Worm (Caenorhabditis elegans) whole organism, late embryonic: ENCODE measurements around the gene nova-1.
"Not testable (repeated sequence)": the region's sequence is repeated elsewhere in the genome, so short reads cannot be mapped to it uniquely, and the experiment has no call there.

Experiments used
- C08G9.2 ChIP-seq: sonication (generic microtip); optimal IDR thresholded peaks from 2 replicates; lab custom pipeline; 2016; ENCODE audit warnings: mild to moderate bottlenecking, missing genetic modification characterization, moderate library complexity, missing compliant biosample characterization
- C38D4.7 ChIP-seq: fragments of 200-800 bp; sonication (Bioruptor generic); optimal IDR thresholded peaks from 2 replicates; lab custom pipeline; 2018; ENCODE audit warnings: mild to moderate bottlenecking, missing genetic modification characterization, moderate library complexity, missing compliant biosample characterization
- K09A11.1 ChIP-seq: sonication (generic microtip); optimal IDR thresholded peaks from 2 replicates; lab custom pipeline; 2017; ENCODE audit warnings: antibody characterized with exemption, mild to moderate bottlenecking, missing genetic modification characterization, missing compliant biosample characterization; ENCODE audit not compliant: insufficient read depth
- T23F11.4 ChIP-seq: fragments of 200-800 bp; sonication (Bioruptor generic); optimal IDR thresholded peaks from 2 replicates; lab custom pipeline; 2018; ENCODE audit warnings: mild to moderate bottlenecking, missing genetic modification characterization, missing compliant biosample characterization
- ceh-18 ChIP-seq: sonication (generic microtip); optimal IDR thresholded peaks from 2 replicates; lab custom pipeline; 2016; ENCODE audit warnings: missing genetic modification characterization, missing compliant biosample characterization
- ceh-24 ChIP-seq: sonication (generic microtip); optimal IDR thresholded peaks from 2 replicates; lab custom pipeline; 2016; ENCODE audit warnings: mild to moderate bottlenecking, missing genetic modification characterization, missing compliant biosample characterization
- ceh-30 ChIP-seq: fragments of 150-350 bp; optimal IDR thresholded peaks from 2 replicates; lab custom pipeline; 2014; ENCODE audit warnings: missing biosample characterization, missing genetic modification characterization
- ceh-31 ChIP-seq: sonication (generic microtip); optimal IDR thresholded peaks from 2 replicates; lab custom pipeline; 2016; ENCODE audit warnings: missing genetic modification characterization, missing compliant biosample characterization
- ceh-34 ChIP-seq: sonication (generic microtip); optimal IDR thresholded peaks from 2 replicates; lab custom pipeline; 2016; ENCODE audit warnings: mild to moderate bottlenecking, missing genetic modification characterization, missing compliant biosample characterization
- ceh-48 ChIP-seq: sonication (generic microtip); optimal IDR thresholded peaks from 2 replicates; lab custom pipeline; 2016; ENCODE audit warnings: missing genetic modification characterization, inconsistent platforms, missing compliant biosample characterization
- che-1 ChIP-seq: sonication (generic microtip); optimal IDR thresholded peaks from 2 replicates; lab custom pipeline; 2016; ENCODE audit warnings: mild to moderate bottlenecking, missing genetic modification characterization, missing compliant biosample characterization
- dve-1 ChIP-seq: sonication (generic microtip); optimal IDR thresholded peaks from 2 replicates; lab custom pipeline; 2017; ENCODE audit warnings: antibody characterized with exemption, mild to moderate bottlenecking, missing genetic modification characterization, missing compliant biosample characterization
- elt-2 ChIP-seq: sonication (generic microtip); optimal IDR thresholded peaks from 2 replicates; lab custom pipeline; 2016; ENCODE audit warnings: missing genetic modification reagents, missing genetic modification characterization, missing compliant biosample characterization
- elt-4 ChIP-seq: sonication (generic microtip); optimal IDR thresholded peaks from 2 replicates; lab custom pipeline; 2016; ENCODE audit warnings: missing genetic modification characterization, missing compliant biosample characterization
- ets-4 ChIP-seq: sonication (generic microtip); optimal IDR thresholded peaks from 2 replicates; lab custom pipeline; 2016; ENCODE audit warnings: missing genetic modification characterization, missing compliant biosample characterization
- eyg-1 ChIP-seq: sonication (generic microtip); optimal IDR thresholded peaks from 2 replicates; lab custom pipeline; 2016; ENCODE audit warnings: missing genotype, missing genetic modification characterization, missing compliant biosample characterization
- fax-1 ChIP-seq: sonication (generic microtip); optimal IDR thresholded peaks from 2 replicates; lab custom pipeline; 2016; ENCODE audit warnings: missing genotype, missing genetic modification characterization, missing compliant biosample characterization
- hlh-13 ChIP-seq: fragments of 200-800 bp; sonication (Bioruptor generic); optimal IDR thresholded peaks from 2 replicates; lab custom pipeline; 2018; ENCODE audit warnings: mild to moderate bottlenecking, missing genetic modification characterization, missing compliant biosample characterization
- hlh-30 ChIP-seq: sonication (generic microtip); optimal IDR thresholded peaks from 2 replicates; lab custom pipeline; 2017; ENCODE audit warnings: antibody characterized with exemption, missing genetic modification characterization, missing compliant biosample characterization; ENCODE audit not compliant: insufficient read depth
- hlh-6 ChIP-seq: sonication (generic microtip); optimal IDR thresholded peaks from 2 replicates; lab custom pipeline; 2016; ENCODE audit warnings: missing genotype, missing genetic modification characterization, missing compliant biosample characterization
- lim-6 ChIP-seq: sonication (generic microtip); optimal IDR thresholded peaks from 2 replicates; lab custom pipeline; 2016; ENCODE audit warnings: missing genetic modification characterization, missing compliant biosample characterization
- madf-2 ChIP-seq: sonication (generic microtip); optimal IDR thresholded peaks from 2 replicates; lab custom pipeline; 2017; ENCODE audit warnings: missing genetic modification characterization, missing compliant biosample characterization
- nfya-1 ChIP-seq: sonication (generic microtip); optimal IDR thresholded peaks from 2 replicates; lab custom pipeline; 2017; ENCODE audit warnings: missing genetic modification characterization, mild to moderate bottlenecking, missing compliant biosample characterization, antibody characterized with exemption, moderate library complexity
- nhr-232 ChIP-seq: sonication (generic microtip); optimal IDR thresholded peaks from 2 replicates; lab custom pipeline; 2016; ENCODE audit warnings: missing genetic modification characterization, missing compliant biosample characterization
- npax-4 ChIP-seq: sonication (generic microtip); optimal IDR thresholded peaks from 2 replicates; lab custom pipeline; 2016; ENCODE audit warnings: missing genetic modification characterization, missing compliant biosample characterization
- odd-2 ChIP-seq: sonication (generic microtip); optimal IDR thresholded peaks from 2 replicates; lab custom pipeline; 2017; ENCODE audit warnings: antibody characterized with exemption, mild to moderate bottlenecking, missing genetic modification characterization, missing compliant biosample characterization
- pha-2 ChIP-seq: sonication (generic microtip); optimal IDR thresholded peaks from 2 replicates; lab custom pipeline; 2017; ENCODE audit warnings: mild to moderate bottlenecking, missing genetic modification characterization, missing compliant biosample characterization
- ref-2 ChIP-seq: sonication (generic microtip); optimal IDR thresholded peaks from 2 replicates; lab custom pipeline; 2016; ENCODE audit warnings: missing genetic modification characterization, missing compliant biosample characterization
- rnt-1 ChIP-seq: sonication (generic microtip); optimal IDR thresholded peaks from 2 replicates; lab custom pipeline; 2016; ENCODE audit warnings: missing genetic modification characterization, missing compliant biosample characterization
- sdc-2 ChIP-seq: sonication (generic microtip); optimal IDR thresholded peaks from 2 replicates; lab custom pipeline; 2016; ENCODE audit warnings: missing genotype, missing genetic modification characterization, missing compliant biosample characterization
- sox-4 ChIP-seq: sonication (generic microtip); optimal IDR thresholded peaks from 2 replicates; lab custom pipeline; 2017; ENCODE audit warnings: mild to moderate bottlenecking, missing genetic modification characterization, inconsistent platforms, missing compliant biosample characterization
- tbx-2 ChIP-seq: sonication (generic microtip); optimal IDR thresholded peaks from 2 replicates; lab custom pipeline; 2016; ENCODE audit warnings: missing genetic modification characterization, missing compliant biosample characterization
- ttx-3 ChIP-seq: sonication (generic microtip); optimal IDR thresholded peaks from 2 replicates; lab custom pipeline; 2016; ENCODE audit warnings: missing genetic modification reagents, missing genetic modification characterization, missing compliant biosample characterization
- unc-42 ChIP-seq: sonication (generic microtip); optimal IDR thresholded peaks from 2 replicates; lab custom pipeline; 2016; ENCODE audit warnings: missing genotype, missing genetic modification characterization, missing compliant biosample characterization
- unc-55 ChIP-seq: sonication (generic microtip); optimal IDR thresholded peaks from 2 replicates; lab custom pipeline; 2017; ENCODE audit warnings: missing biosample characterization, missing genetic modification reagents, missing genetic modification characterization
- zip-5 ChIP-seq: sonication (generic microtip); optimal IDR thresholded peaks from 2 replicates; lab custom pipeline; 2016; ENCODE audit warnings: missing genetic modification characterization, missing compliant biosample characterization

nova-1 gene

DNA sequence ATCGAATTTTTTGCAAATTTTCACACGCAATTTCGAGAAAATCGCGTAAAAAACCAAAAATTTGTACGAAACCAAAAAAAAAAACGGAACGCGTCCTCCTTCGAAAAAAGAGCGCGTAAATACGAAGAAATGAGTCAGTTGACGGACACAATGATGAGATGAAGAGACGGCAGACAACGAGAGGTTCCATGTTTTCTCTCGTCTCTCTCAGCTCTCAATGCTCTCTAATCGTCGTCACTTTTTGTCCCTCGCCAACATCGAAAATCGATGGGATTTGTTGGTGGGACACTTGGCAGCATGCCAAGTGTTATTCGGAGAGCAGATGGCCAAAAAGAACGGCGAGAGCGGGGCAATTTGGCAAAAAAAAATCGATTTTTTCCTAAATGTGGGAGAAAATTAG lies 2.6 kb downstream of the nova-1 start:
- TF ChIP-seq unc-55 (GFP tag; lab: Kevin White, UChicago) (peak; percentile 68), dve-1 (peak; percentile 21), ceh-30 (tag; lab: Kevin White, UChicago) (peak; percentile 75), ceh-24 (tag; lab: Kevin White, UChicago) (no peak), ceh-48 (tag; lab: Kevin White, UChicago) (peak; percentile 100), zip-5 (tag; lab: Kevin White, UChicago) (no peak), ref-2 (tag; lab: Kevin White, UChicago) (no peak), ceh-18 (tag; lab: Kevin White, UChicago) (peak; percentile 24), npax-4 (tag; lab: Kevin White, UChicago) (no peak), tbx-2 (tag; lab: Kevin White, UChicago) (peak; percentile 45), nfya-1 (tag; lab: Kevin White, UChicago) (peak; percentile 70), ttx-3 (tag; lab: Kevin White, UChicago) (no peak), unc-42 (tag; lab: Kevin White, UChicago) (peak; percentile 38), odd-2 (tag; lab: Kevin White, UChicago) (no peak), hlh-30 (peak; percentile 74), ceh-34 (tag; lab: Kevin White, UChicago) (peak; percentile 39), ceh-31 (peak; percentile 76), sdc-2 (tag; lab: Kevin White, UChicago) (no peak), fax-1 (tag; lab: Kevin White, UChicago) (no peak), ets-4 (tag; lab: Kevin White, UChicago) (no peak), sox-4 (tag; lab: Kevin White, UChicago) (no peak), K09A11.1 (tag; lab: Kevin White, UChicago) (no peak), che-1 (tag; lab: Kevin White, UChicago) (no peak)

DNA sequence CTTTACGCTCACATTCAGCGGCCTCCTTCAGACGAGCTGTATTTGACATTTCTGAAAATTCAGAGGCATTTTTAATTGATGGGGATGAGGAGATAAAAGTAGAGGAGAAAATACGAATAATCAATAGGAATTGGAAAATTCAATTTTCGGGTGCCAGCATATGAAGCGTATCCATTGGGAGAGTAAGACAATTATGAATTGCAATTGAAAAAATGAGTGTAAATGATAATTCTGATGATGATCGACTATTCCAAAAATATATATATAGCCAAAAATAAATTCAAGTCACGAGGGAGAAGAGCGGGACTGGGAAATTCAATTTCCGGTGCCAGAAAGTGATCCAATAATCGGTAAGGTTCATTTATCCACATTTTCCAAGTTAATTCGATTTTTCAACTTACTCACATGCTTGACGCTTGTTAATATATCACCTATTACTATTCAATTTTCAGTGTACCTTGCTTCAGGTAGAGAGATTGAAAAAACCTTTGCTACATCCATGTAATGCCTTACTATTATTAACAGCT lies 15.4 kb downstream of the nova-1 start, which contains the start of gene Y59A8B.8:
TSS of gene Y59A8B.8 (minus strand) at position 51 of the 527 bp plus-strand sequence.
- no peak for TF ChIP-seq fax-1 (tag; lab: Kevin White, UChicago)
- peak; percentile 49 for TF ChIP-seq unc-42 (tag; lab: Kevin White, UChicago)
- TF ChIP-seq, all 69 proteins: peak for 1

DNA sequence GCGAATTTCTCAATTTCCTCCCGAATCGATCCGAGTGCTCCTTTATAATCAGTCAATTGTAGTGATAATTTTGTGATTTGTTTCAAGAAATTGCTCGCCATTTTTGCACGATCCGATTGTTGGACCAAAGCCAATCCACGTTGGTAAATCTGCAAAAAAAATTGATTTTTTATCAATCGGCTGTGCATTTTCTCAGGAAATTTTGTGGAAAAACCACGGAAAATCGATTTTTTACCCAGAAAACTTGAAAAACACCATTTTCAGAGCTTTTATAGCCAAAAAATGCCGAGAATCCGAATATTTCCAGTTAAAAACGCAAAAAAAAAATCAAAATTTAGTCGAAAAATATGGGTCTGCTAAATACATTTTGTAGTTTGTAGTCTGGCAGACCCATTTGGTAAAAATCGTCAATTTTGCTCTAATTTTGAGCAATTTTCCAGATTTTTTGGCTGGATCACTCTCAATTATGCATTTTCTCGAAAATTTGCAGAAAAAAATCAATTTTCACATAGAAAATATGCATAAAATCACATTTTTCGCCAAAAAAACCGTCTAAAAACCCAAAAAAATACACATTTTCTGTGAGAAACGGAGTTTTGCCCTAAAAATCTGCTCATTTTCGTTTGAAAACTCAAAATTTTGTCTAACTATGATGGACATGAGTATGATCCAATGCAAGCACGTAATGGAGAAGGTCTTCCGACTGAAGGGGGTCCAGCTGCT lies 26.3 kb downstream of the nova-1 start, which contains the start of the genes Y59A8B.25 and ebp-3:
TSS of gene Y59A8B.25 (minus strand) at position 101 of the 723 bp plus-strand sequence.
TSS of gene ebp-3 (plus strand) at position 673 of the 723 bp plus-strand sequence.
- TF ChIP-seq ceh-48, ceh-24, rnt-1 (tag; lab: Kevin White, UChicago): not testable (repeated sequence)

DNA sequence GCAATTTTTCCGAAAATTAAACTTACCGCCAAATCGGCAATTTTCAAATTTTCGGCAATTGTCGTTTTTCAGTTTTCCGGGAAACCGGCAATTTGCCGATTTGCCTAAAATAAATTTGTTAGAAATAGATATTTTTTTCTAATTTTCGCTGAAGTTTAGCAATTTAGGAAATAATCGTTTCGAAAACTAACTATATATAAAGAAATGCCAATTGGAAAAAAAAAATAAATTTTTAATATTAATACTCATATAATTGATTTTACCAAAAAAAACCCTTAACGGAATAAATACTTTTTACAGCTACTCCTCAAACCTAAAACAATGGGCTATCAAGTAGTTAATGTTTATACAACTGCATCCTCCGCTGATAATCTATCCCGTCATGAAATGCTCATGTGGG lies 38.5 kb downstream of the nova-1 start, which contains the start of gene ebp-1:
TSS of gene ebp-1 (plus strand) at position 301 of the 400 bp plus-strand sequence.
- no peak for TF ChIP-seq ceh-31
- TF ChIP-seq elt-2 (tag; lab: Kevin White, UChicago), result no peak
- TF ChIP-seq elt-4 (tag; lab: Kevin White, UChicago), result no peak
- no peak for TF ChIP-seq hlh-13
- TF ChIP-seq K09A11.1 (tag; lab: Kevin White, UChicago), result no peak
- TF ChIP-seq hlh-30, result no peak
- TF ChIP-seq pha-2 (tag; lab: Kevin White, UChicago), result no peak
- no peak for TF ChIP-seq hlh-6 (tag; lab: Kevin White, UChicago)

DNA sequence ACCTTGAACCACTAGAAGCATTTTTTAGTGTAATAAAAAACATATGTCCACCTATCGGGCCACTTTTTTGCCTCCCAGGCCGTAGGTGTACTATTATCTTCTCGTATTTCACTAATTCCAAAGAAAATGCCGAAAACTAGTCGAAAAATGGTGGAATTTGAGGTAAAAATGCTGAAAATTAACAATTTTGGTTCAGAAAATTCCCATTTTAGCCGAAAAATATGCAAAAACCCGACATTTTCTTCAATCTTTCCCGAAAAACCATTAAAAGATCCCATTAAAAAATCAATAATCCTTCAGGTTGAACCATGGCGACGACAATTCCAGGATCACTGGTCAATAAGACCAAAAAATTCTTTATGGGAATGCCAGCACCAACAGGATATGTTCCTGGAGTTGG lies 59.6 kb downstream of the nova-1 start, which contains the start of gene prp-6:
TSS of gene prp-6 (plus strand) at position 301 of the 400 bp plus-strand sequence.
- no peak for TF ChIP-seq unc-55 (GFP tag; lab: Kevin White, UChicago)
- TF ChIP-seq zip-5 (tag; lab: Kevin White, UChicago), result no peak
- no peak for TF ChIP-seq nhr-232 (tag; lab: Kevin White, UChicago)
- no peak for TF ChIP-seq lim-6
- no peak for TF ChIP-seq T23F11.4 (GFP tag; lab: Kevin White, UChicago)
- TF ChIP-seq C38D4.7 (GFP tag; lab: Kevin White, UChicago), result no peak
- no peak for TF ChIP-seq npax-4 (tag; lab: Kevin White, UChicago)
- no peak for TF ChIP-seq hlh-6 (tag; lab: Kevin White, UChicago)
- no peak for TF ChIP-seq ets-4 (tag; lab: Kevin White, UChicago)
- no peak for TF ChIP-seq elt-4 (tag; lab: Kevin White, UChicago)
- TF ChIP-seq madf-2, result no peak
- TF ChIP-seq C08G9.2, result no peak
- no peak for TF ChIP-seq eyg-1 (tag; lab: Kevin White, UChicago)
